Worm (Caenorhabditis elegans) whole organism, L4/young adult: Measurements from ENCODE around the gene F26D11.1.

Source experiments
- W03F9.2 ChIP-seq: fragments of 150-350 bp; optimal IDR thresholded peaks from 2 replicates; lab custom pipeline; 2014; ENCODE audit warnings: missing biosample characterization, missing genetic modification characterization
- dao-5 ChIP-seq: sonication (generic microtip); optimal IDR thresholded peaks from 2 replicates; lab custom pipeline; 2016; ENCODE audit warnings: missing genotype, missing genetic modification characterization, moderate library complexity, missing compliant biosample characterization
- him-1 ChIP-seq: sonication (generic microtip); optimal IDR thresholded peaks from 2 replicates; lab custom pipeline; 2016; ENCODE audit warnings: missing genotype, missing genetic modification reagents, missing genetic modification characterization, missing compliant biosample characterization

F26D11.1 gene

DNA sequence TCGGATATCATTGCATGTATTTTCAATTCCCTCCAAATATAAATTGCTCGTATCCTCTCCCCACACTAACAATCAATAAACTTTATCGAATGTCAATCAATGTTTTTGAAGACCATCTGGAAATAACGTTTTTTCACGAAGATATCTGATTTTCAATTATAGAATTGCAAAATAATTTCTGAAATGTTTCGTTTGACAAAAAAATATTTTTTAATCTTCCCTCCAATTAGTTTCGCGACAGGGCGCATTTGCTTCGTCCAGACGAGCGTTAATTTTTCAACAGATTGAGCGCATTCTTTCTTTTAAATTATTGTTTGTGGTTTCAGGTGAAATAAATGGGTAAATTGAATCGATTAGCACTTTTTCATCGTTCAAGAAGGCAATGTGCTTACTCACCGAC lies 49.8 kb downstream of the F26D11.1 start, which contains the start of gene vars-1:
vars-1 (plus strand) TSS at position 291 of the 400 bp plus-strand sequence.
- no peak for TF ChIP-seq W03F9.2
- TF ChIP-seq dao-5 (tag; lab: Kevin White, UChicago) = no peak
- TF ChIP-seq him-1 (tag; lab: Kevin White, UChicago) = no peak
